Worm (Caenorhabditis elegans) whole organism, L3 larva: ENCODE results near the gene str-43.

Experiments
- elt-2 ChIP-seq: sonication (generic microtip); optimal IDR thresholded peaks from 2 replicates; lab custom pipeline; 2016; ENCODE audit warnings: missing genetic modification reagents, mild to moderate bottlenecking, missing genetic modification characterization, missing compliant biosample characterization
- nhr-28 ChIP-seq: fragments of 150-350 bp; optimal IDR thresholded peaks from 2 replicates; lab custom pipeline; 2014; ENCODE audit warnings: missing biosample characterization, missing genetic modification characterization
- zag-1 ChIP-seq: fragments of 150-350 bp; optimal IDR thresholded peaks from 2 replicates; lab custom pipeline; 2014; ENCODE audit warnings: missing biosample characterization, missing genetic modification characterization
- ztf-11 ChIP-seq: fragments of 150-350 bp; optimal IDR thresholded peaks from 2 replicates; lab custom pipeline; 2014; ENCODE audit warnings: missing biosample characterization, missing genetic modification characterization

ce11 chrV:15792409-15792808 lies 40.5 kb upstream of the str-43 start, which contains the start of gene T26E4.4:
- TF ChIP-seq zag-1 (no peak), nhr-28 (tag; lab: Kevin White, UChicago) (no peak), ztf-11 (no peak), elt-2 (no peak)
